Fruit fly (Drosophila melanogaster) whole organism, prepupa: ENCODE data around the gene CG17930.

Experiments used
- Blimp-1 ChIP-seq: fragments of 200-800 bp; sonication (Bioruptor generic); optimal IDR thresholded peaks from 3 replicates; lab custom pipeline; 2017; ENCODE audit warnings: missing biosample characterization, missing genetic modification characterization, mild to moderate bottlenecking, moderate library complexity, missing genetic modification reagents
- CG10631 ChIP-seq: fragments of 200-800 bp; sonication (Bioruptor generic); optimal IDR thresholded peaks from 2 replicates; lab custom pipeline; 2016; ENCODE audit warnings: missing biosample characterization, missing genetic modification characterization
- CG11294 ChIP-seq: fragments of 200-800 bp; sonication (Bioruptor generic); IDR thresholded peaks from 2 replicates; pipeline ENCODE4 v1.3.6; 2022; ENCODE audit warnings: missing biosample characterization, missing genetic modification characterization
- CG11762 ChIP-seq: fragments of 200-800 bp; sonication (Bioruptor generic); optimal IDR thresholded peaks from 3 replicates; lab custom pipeline; 2016; ENCODE audit warnings: missing biosample characterization, missing genetic modification characterization; ENCODE audit not compliant: insufficient read depth
- CG11902 ChIP-seq: fragments of 200-800 bp; sonication (Bioruptor generic); optimal IDR thresholded peaks from 3 replicates; lab custom pipeline; 2016; ENCODE audit warnings: missing biosample characterization, missing genetic modification characterization
- CG15336 ChIP-seq: fragments of 200-800 bp; sonication (Bioruptor generic); IDR thresholded peaks from 2 replicates; pipeline ENCODE4 v1.3.6; 2022; ENCODE audit warnings: missing biosample characterization, missing genetic modification characterization
- CG16779 ChIP-seq: fragments of 200-800 bp; sonication (Bioruptor generic); optimal IDR thresholded peaks from 3 replicates; lab custom pipeline; 2017; ENCODE audit warnings: missing biosample characterization, mild to moderate bottlenecking, missing genetic modification characterization
- CG6163 ChIP-seq: fragments of 200-800 bp; sonication (Bioruptor generic); IDR thresholded peaks from 3 replicates; pipeline ENCODE4 v1.3.6; 2022; ENCODE audit warnings: missing biosample characterization, missing genetic modification characterization
- CG6276 ChIP-seq: fragments of 200-800 bp; sonication (Bioruptor generic); optimal IDR thresholded peaks from 2 replicates; lab custom pipeline; 2017; ENCODE audit warnings: missing biosample characterization, mild to moderate bottlenecking, missing genetic modification characterization
- CG6792 ChIP-seq: fragments of 200-800 bp; sonication (Bioruptor generic); optimal IDR thresholded peaks from 3 replicates; lab custom pipeline; 2016; ENCODE audit warnings: missing biosample characterization, missing genetic modification characterization
- CG6808 ChIP-seq: fragments of 200-800 bp; sonication (Bioruptor generic); optimal IDR thresholded peaks from 3 replicates; lab custom pipeline; 2017; ENCODE audit warnings: missing biosample characterization, missing genetic modification characterization, mild to moderate bottlenecking, moderate library complexity, missing genetic modification reagents
- CG6854 ChIP-seq: fragments of 200-800 bp; sonication (Bioruptor generic); optimal IDR thresholded peaks from 2 replicates; lab custom pipeline; 2017; ENCODE audit warnings: missing biosample characterization, mild to moderate bottlenecking, missing genetic modification characterization
- CG7368 ChIP-seq: fragments of 200-800 bp; sonication (Bioruptor generic); optimal IDR thresholded peaks from 3 replicates; lab custom pipeline; 2016; ENCODE audit warnings: missing biosample characterization, missing genetic modification characterization
- CG8319 ChIP-seq: fragments of 200-800 bp; sonication (Bioruptor generic); optimal IDR thresholded peaks from 3 replicates; lab custom pipeline; 2016; ENCODE audit warnings: missing biosample characterization, missing genetic modification characterization
- Eip75B ChIP-seq: fragments of 200-800 bp; sonication (Bioruptor generic); optimal IDR thresholded peaks from 3 replicates; lab custom pipeline; 2016; ENCODE audit warnings: missing biosample characterization, missing genetic modification characterization
- Eip93F ChIP-seq: fragments of 200-800 bp; sonication (Bioruptor generic); optimal IDR thresholded peaks from 2 replicates; lab custom pipeline; 2016; ENCODE audit warnings: missing biosample characterization, mild to moderate bottlenecking, missing genetic modification characterization
- Ets21C ChIP-seq: fragments of 200-800 bp; sonication (Bioruptor generic); optimal IDR thresholded peaks from 3 replicates; lab custom pipeline; 2016; ENCODE audit warnings: missing biosample characterization, missing genetic modification characterization
- Ets96B ChIP-seq: fragments of 200-800 bp; optimal IDR thresholded peaks from 2 replicates; lab custom pipeline; 2019; ENCODE audit warnings: missing biosample characterization, mild to moderate bottlenecking, missing genetic modification characterization, moderate library complexity
- Hr39 ChIP-seq: fragments of 200-800 bp; sonication (Bioruptor generic); optimal IDR thresholded peaks from 2 replicates; lab custom pipeline; 2016; ENCODE audit warnings: missing biosample characterization, missing genetic modification characterization
- Lpt ChIP-seq: fragments of 200-800 bp; sonication (Bioruptor generic); optimal IDR thresholded peaks from 3 replicates; lab custom pipeline; 2016; ENCODE audit warnings: missing biosample characterization, missing genetic modification characterization
- Met ChIP-seq: fragments of 200-800 bp; sonication (Bioruptor generic); optimal IDR thresholded peaks from 3 replicates; lab custom pipeline; 2016; ENCODE audit warnings: missing biosample characterization, missing genetic modification characterization
- OdsH ChIP-seq: fragments of 200-800 bp; sonication (Bioruptor generic); optimal IDR thresholded peaks from 3 replicates; lab custom pipeline; 2016; ENCODE audit warnings: missing biosample characterization, missing genetic modification characterization
- Sox102F ChIP-seq: fragments of 200-800 bp; sonication (Bioruptor generic); optimal IDR thresholded peaks from 2 replicates; lab custom pipeline; 2016; ENCODE audit warnings: missing biosample characterization, mild to moderate bottlenecking, missing genetic modification characterization
- achi ChIP-seq: fragments of 200-800 bp; sonication (Bioruptor generic); optimal IDR thresholded peaks from 3 replicates; lab custom pipeline; 2016; ENCODE audit warnings: missing biosample characterization, missing genetic modification characterization
- cyc ChIP-seq: fragments of 200-800 bp; sonication (Bioruptor generic); optimal IDR thresholded peaks from 3 replicates; lab custom pipeline; 2016; ENCODE audit warnings: missing biosample characterization, missing genetic modification characterization
- dac ChIP-seq: fragments of 200-800 bp; sonication (Bioruptor generic); optimal IDR thresholded peaks from 2 replicates; lab custom pipeline; 2017; ENCODE audit warnings: missing biosample characterization, mild to moderate bottlenecking, missing genetic modification characterization
- dsx ChIP-seq: fragments of 200-800 bp; optimal IDR thresholded peaks from 3 replicates; lab custom pipeline; 2019; ENCODE audit warnings: missing biosample characterization, mild to moderate bottlenecking, missing genetic modification characterization, moderate library complexity; ENCODE audit not compliant: poor library complexity, severe bottlenecking
- eg ChIP-seq: fragments of 200-800 bp; sonication (Bioruptor generic); IDR thresholded peaks from 3 replicates; pipeline ENCODE4 v1.3.6; 2022; ENCODE audit warnings: missing biosample characterization, missing genetic modification characterization
- fkh ChIP-seq: fragments of 200-800 bp; sonication (Bioruptor generic); optimal IDR thresholded peaks from 3 replicates; lab custom pipeline; 2017; ENCODE audit warnings: missing biosample characterization, mild to moderate bottlenecking, missing genetic modification characterization, moderate library complexity
- net ChIP-seq: fragments of 200-800 bp; sonication (Bioruptor generic); optimal IDR thresholded peaks from 3 replicates; lab custom pipeline; 2016; ENCODE audit warnings: missing biosample characterization, missing genetic modification characterization
- pdm3 ChIP-seq: fragments of 200-800 bp; sonication (Bioruptor generic); optimal IDR thresholded peaks from 3 replicates; lab custom pipeline; 2016; ENCODE audit warnings: missing biosample characterization, missing genetic modification characterization
- salr ChIP-seq, 2 experiments: fragments of 200-800 bp; sonication (Bioruptor generic); optimal IDR thresholded peaks; 3 replicates each; lab custom pipeline; 2016 to 2018; ENCODE audit warnings: missing biosample characterization in 2 of 2, missing genetic modification characterization in 2 of 2, mild to moderate bottlenecking in 1 of 2
- ss ChIP-seq, 2 experiments: fragments of 200-800 bp; sonication (Bioruptor generic); optimal IDR thresholded peaks; 2 replicates in 1 of 2; 3 replicates in 1 of 2; lab custom pipeline; 2017 to 2018; ENCODE audit warnings: mild to moderate bottlenecking in 2 of 2, missing biosample characterization in 2 of 2, missing genetic modification characterization in 2 of 2, moderate library complexity in 1 of 2
- svp ChIP-seq: fragments of 200-800 bp; sonication (Bioruptor generic); peaks from one replicate; lab custom pipeline; 2016; ENCODE audit warnings: missing biosample characterization, missing genetic modification characterization
- topi ChIP-seq: fragments of 200-800 bp; sonication (Bioruptor generic); optimal IDR thresholded peaks from 3 replicates; lab custom pipeline; 2016; ENCODE audit warnings: missing biosample characterization, missing genetic modification characterization

CG17930 gene

dm6 chr3R:16356215-16356862 lies 28.7 kb downstream of the CG17930 start (continued):
- TF ChIP-seq CG6792 (GFP tag; lab: Kevin White, UChicago) (no peak), pdm3 (GFP tag; lab: Kevin White, UChicago) (no peak), CG6276 (GFP tag; lab: Kevin White, UChicago) (no peak), dac (GFP tag; lab: Kevin White, UChicago) (no peak), Met (GFP tag; lab: Kevin White, UChicago) (no peak), CG7368 (GFP tag; lab: Kevin White, UChicago) (no peak), CG6808 (GFP tag; lab: Kevin White, UChicago) (no peak), dsx (no peak), net (GFP tag; lab: Kevin White, UChicago) (peak; percentile 9)

- TF ChIP-seq Hr39 (GFP tag; lab: Kevin White, UChicago) (no peak), Eip75B (GFP tag; lab: Kevin White, UChicago) (no peak), CG6854 (GFP tag; lab: Kevin White, UChicago) (peak; percentile 73), CG6163 (GFP tag; lab: Robert Waterston, UW) (0 out of 3 replicates have a peak, but pooled peaks have one; percentile 15), CG16779 (tag; lab: Kevin White, UChicago) (peak; percentile 33), eg (peak; percentile 24; the same call in 1 of the 3 replicates)
Observed at dm6 chr3R:16356863-16357215, 29.2 kb downstream of the CG17930 start, which contains the start of gene CG10311. TSS of gene CG10311 (minus strand) at chr3R:16357015.

- TF ChIP-seq achi (GFP tag; lab: Kevin White, UChicago) (peak; percentile 98), CG11902 (GFP tag; lab: Kevin White, UChicago) (no peak), dsx (peak; percentile 74), CG7368 (GFP tag; lab: Kevin White, UChicago) (no peak), CG8319 (GFP tag; lab: Kevin White, UChicago) (no peak), Blimp-1 (no peak), ss (GFP tag; optimal IDR thresholded peaks at IDR 0.05; lab: Kevin White, UChicago) (no peak), fkh (GFP tag; lab: Kevin White, UChicago) (no peak), CG6808 (GFP tag; lab: Kevin White, UChicago) (peak; percentile 100), dac (GFP tag; lab: Kevin White, UChicago) (no peak), CG10631 (GFP tag; lab: Kevin White, UChicago) (no peak), CG15336 (GFP tag; lab: Robert Waterston, UW) (no peak), Sox102F (GFP tag; lab: Kevin White, UChicago) (no peak), Ets21C (GFP tag; lab: Kevin White, UChicago) (no peak)
Observed at dm6 chr3R:16359098-16359497, 31.4 kb downstream of the CG17930 start, which contains the start of gene CG17931. TSS of gene CG17931 (minus strand) at chr3R:16359466.

- no peak for TF ChIP-seq topi
- no peak for TF ChIP-seq Eip93F (GFP tag; lab: Kevin White, UChicago)
- TF ChIP-seq Ets96B = no peak
- no peak for TF ChIP-seq cyc (GFP tag; lab: Kevin White, UChicago)
- no peak for TF ChIP-seq fkh (GFP tag; lab: Kevin White, UChicago)
- no peak for TF ChIP-seq OdsH
- no peak for TF ChIP-seq Lpt
- TF ChIP-seq Blimp-1 = no peak
- TF ChIP-seq CG11294 (GFP tag; lab: Robert Waterston, UW) = no peak
- TF ChIP-seq CG16779 (tag; lab: Kevin White, UChicago) = no peak
- TF ChIP-seq achi (GFP tag; lab: Kevin White, UChicago) = no peak
- TF ChIP-seq dsx = no peak
- TF ChIP-seq CG6276 (GFP tag; lab: Kevin White, UChicago) = no peak
- no peak for TF ChIP-seq CG11762 (GFP tag; lab: Kevin White, UChicago)
- no peak for TF ChIP-seq salr (GFP tag; optimal IDR thresholded peaks at IDR 0.05; lab: Kevin White, UChicago)
- no peak for TF ChIP-seq svp
- TF ChIP-seq CG10631 (GFP tag; lab: Kevin White, UChicago) = no peak
- TF ChIP-seq, all 60 proteins: peak for 0
Observed at dm6 chr3R:16360008-16360407, 32.4 kb downstream of the CG17930 start, which contains the start of gene CG42446. TSS of gene CG42446 (minus strand) at chr3R:16360108.
